Worm (Caenorhabditis elegans) whole organism, young adult: ENCODE data around the gene K09C4.4.

Experiments used
- F10E7.11 ChIP-seq: sonication (generic microtip); optimal IDR thresholded peaks from 2 replicates; lab custom pipeline; 2017; ENCODE audit warnings: mild to moderate bottlenecking, missing genetic modification characterization, moderate library complexity, missing compliant biosample characterization
- F57A8.1 ChIP-seq: fragments of 200-800 bp; sonication (Bioruptor generic); optimal IDR thresholded peaks from 2 replicates; lab custom pipeline; 2018; ENCODE audit warnings: mild to moderate bottlenecking, missing genetic modification characterization, moderate library complexity, missing compliant biosample characterization
- athp-1 ChIP-seq: sonication (generic microtip); optimal IDR thresholded peaks from 2 replicates; lab custom pipeline; 2017; ENCODE audit warnings: mild to moderate bottlenecking, missing genetic modification characterization, missing compliant biosample characterization
- attf-5 ChIP-seq: fragments of 200-800 bp; sonication (Bioruptor generic); optimal IDR thresholded peaks from 2 replicates; lab custom pipeline; 2018; ENCODE audit warnings: mild to moderate bottlenecking, missing genetic modification characterization, missing compliant biosample characterization
- egl-18 ChIP-seq: fragments of 200-800 bp; sonication (Bioruptor generic); IDR thresholded peaks from 2 replicates; pipeline ENCODE4 v1.3.6; 2022; ENCODE audit warnings: missing genetic modification reagents, missing genetic modification characterization, missing compliant biosample characterization
- lin-40 ChIP-seq: sonication (generic microtip); optimal IDR thresholded peaks from 2 replicates; lab custom pipeline; 2016; ENCODE audit warnings: missing genetic modification characterization, mild to moderate bottlenecking, missing compliant biosample characterization, missing genotype, missing genetic modification reagents
- nhr-90 ChIP-seq: sonication (generic microtip); optimal IDR thresholded peaks from 2 replicates; lab custom pipeline; 2016; ENCODE audit warnings: missing genotype, mild to moderate bottlenecking, missing genetic modification characterization, missing compliant biosample characterization
- pbrm-1 ChIP-seq: fragments of 200-800 bp; sonication (Bioruptor generic); IDR thresholded peaks from 2 replicates; pipeline ENCODE4 v1.3.6; 2022; ENCODE audit warnings: missing genetic modification reagents, missing genetic modification characterization, missing compliant biosample characterization
- ztf-25 ChIP-seq: fragments of 200-800 bp; sonication (Bioruptor generic); IDR thresholded peaks from 2 replicates; pipeline ENCODE4 v1.3.6; 2022; ENCODE audit warnings: missing genetic modification reagents, missing genetic modification characterization, missing compliant biosample characterization

- TF ChIP-seq athp-1 (tag; lab: Kevin White, UChicago) (no peak), F57A8.1 (GFP tag; lab: Kevin White, UChicago) (no peak), F10E7.11 (no peak), egl-18 (GFP tag; lab: Robert Waterston, UW) (no peak), attf-5 (GFP tag; lab: Kevin White, UChicago) (no peak), lin-40 (tag; lab: Kevin White, UChicago) (no peak), nhr-90 (tag; lab: Kevin White, UChicago) (no peak), ztf-25 (GFP tag; lab: Robert Waterston, UW) (no peak), pbrm-1 (no peak)
Measured at ce11 chrX:3262600-3262999, 26.7 kb upstream of the K09C4.4 start, which contains the start of gene fbxb-71.
